Worm (Caenorhabditis elegans) whole organism, mixed stage, embryonic: ENCODE results near the gene srz-59.

Source experiments
- M03D4.4 ChIP-seq: sonication (generic microtip); optimal IDR thresholded peaks from 2 replicates; lab custom pipeline; 2017; ENCODE audit warnings: mild to moderate bottlenecking, missing genetic modification characterization, missing compliant biosample characterization
- bed-3 ChIP-seq: fragments of 200-800 bp; sonication (Bioruptor generic); optimal IDR thresholded peaks from 3 replicates; lab custom pipeline; 2018; ENCODE audit warnings: mild to moderate bottlenecking, missing genetic modification characterization, moderate library complexity, missing compliant biosample characterization
- blmp-1 ChIP-seq: fragments of 150-350 bp; optimal IDR thresholded peaks from 2 replicates; lab custom pipeline; 2014; ENCODE audit warnings: missing biosample characterization, missing genetic modification characterization
- ceh-39 ChIP-seq: fragments of 150-350 bp; optimal IDR thresholded peaks from 2 replicates; lab custom pipeline; 2014; ENCODE audit warnings: missing biosample characterization, missing genetic modification characterization
- ceh-83 ChIP-seq: fragments of 200-800 bp; sonication (Bioruptor generic); optimal IDR thresholded peaks from 2 replicates; lab custom pipeline; 2018; ENCODE audit warnings: mild to moderate bottlenecking, missing genetic modification characterization, missing compliant biosample characterization
- ces-1 ChIP-seq: fragments of 150-350 bp; optimal IDR thresholded peaks from 2 replicates; lab custom pipeline; 2014; ENCODE audit warnings: missing biosample characterization, missing genetic modification reagents, missing genetic modification characterization
- cnd-1 ChIP-seq: fragments of 200-800 bp; sonication (Bioruptor generic); optimal IDR thresholded peaks from 2 replicates; lab custom pipeline; 2018; ENCODE audit warnings: mild to moderate bottlenecking, missing genetic modification characterization, missing compliant biosample characterization
- drap-1 ChIP-seq: fragments of 200-800 bp; sonication (Bioruptor generic); optimal IDR thresholded peaks from 3 replicates; lab custom pipeline; 2018; ENCODE audit warnings: mild to moderate bottlenecking, missing genetic modification characterization, missing compliant biosample characterization
- elt-1 ChIP-seq: sonication (generic microtip); optimal IDR thresholded peaks from 2 replicates; lab custom pipeline; 2017; ENCODE audit warnings: missing genetic modification characterization, mild to moderate bottlenecking, missing compliant biosample characterization, antibody characterized with exemption, moderate library complexity, borderline replicate concordance; ENCODE audit not compliant: insufficient read depth
- elt-3 ChIP-seq: fragments of 150-350 bp; optimal IDR thresholded peaks from 2 replicates; lab custom pipeline; 2014; ENCODE audit warnings: missing biosample characterization, missing genetic modification characterization
- flh-1 ChIP-seq: fragments of 200-800 bp; sonication (Bioruptor generic); optimal IDR thresholded peaks from 2 replicates; lab custom pipeline; 2018; ENCODE audit warnings: mild to moderate bottlenecking, missing genetic modification characterization, moderate library complexity, missing compliant biosample characterization
- ham-2 ChIP-seq: fragments of 200-800 bp; sonication (Bioruptor generic); optimal IDR thresholded peaks from 2 replicates; lab custom pipeline; 2018; ENCODE audit warnings: mild to moderate bottlenecking, missing genetic modification characterization, missing compliant biosample characterization
- hlh-1 ChIP-seq: fragments of 150-350 bp; optimal IDR thresholded peaks from 2 replicates; lab custom pipeline; 2014; ENCODE audit warnings: missing biosample characterization, missing genetic modification reagents, missing genetic modification characterization
- lin-13 ChIP-seq: fragments of 150-350 bp; optimal IDR thresholded peaks from 2 replicates; lab custom pipeline; 2014; ENCODE audit warnings: missing biosample characterization, missing genetic modification characterization
- lin-32 ChIP-seq: fragments of 200-800 bp; sonication (Bioruptor generic); optimal IDR thresholded peaks from 2 replicates; lab custom pipeline; 2018; ENCODE audit warnings: mild to moderate bottlenecking, missing genetic modification characterization, missing compliant biosample characterization
- lsy-2 ChIP-seq: fragments of 150-350 bp; optimal IDR thresholded peaks from 2 replicates; lab custom pipeline; 2014; ENCODE audit warnings: missing biosample characterization, missing genetic modification characterization
- mep-1 ChIP-seq: fragments of 150-350 bp; optimal IDR thresholded peaks from 2 replicates; lab custom pipeline; 2017; ENCODE audit warnings: missing biosample characterization, missing genetic modification reagents, missing genetic modification characterization, inconsistent platforms
- mls-2 ChIP-seq: sonication (generic microtip); optimal IDR thresholded peaks from 2 replicates; lab custom pipeline; 2016; ENCODE audit warnings: mild to moderate bottlenecking, missing genetic modification characterization, moderate library complexity, missing compliant biosample characterization
- nhr-12 ChIP-seq: fragments of 150-350 bp; optimal IDR thresholded peaks from 2 replicates; lab custom pipeline; 2014; ENCODE audit warnings: missing biosample characterization, missing genetic modification characterization
- nhr-2 ChIP-seq: fragments of 150-350 bp; optimal IDR thresholded peaks from 2 replicates; lab custom pipeline; 2014; ENCODE audit warnings: missing biosample characterization, missing genetic modification characterization
- nhr-237 ChIP-seq: fragments of 150-350 bp; optimal IDR thresholded peaks from 2 replicates; lab custom pipeline; 2014; ENCODE audit warnings: missing biosample characterization, missing genetic modification characterization
- nhr-28 ChIP-seq: fragments of 150-350 bp; optimal IDR thresholded peaks from 2 replicates; lab custom pipeline; 2014; ENCODE audit warnings: missing biosample characterization, missing genetic modification characterization
- nhr-76 ChIP-seq: sonication (generic microtip); optimal IDR thresholded peaks from 2 replicates; lab custom pipeline; 2017; ENCODE audit warnings: missing biosample characterization, missing genetic modification characterization
- pha-4 ChIP-seq: fragments of 150-350 bp; optimal IDR thresholded peaks from 2 replicates; lab custom pipeline; 2018; ENCODE audit warnings: missing biosample characterization, missing genetic modification reagents, missing genetic modification characterization
- sem-2 ChIP-seq: fragments of 200-800 bp; sonication (Bioruptor generic); optimal IDR thresholded peaks from 2 replicates; lab custom pipeline; 2018; ENCODE audit warnings: mild to moderate bottlenecking, missing genetic modification characterization, missing compliant biosample characterization
- snpc-4 ChIP-seq: fragments of 150-350 bp; optimal IDR thresholded peaks from 2 replicates; lab custom pipeline; 2014; ENCODE audit warnings: missing biosample characterization, missing genetic modification characterization
- sptf-1 ChIP-seq: sonication (generic microtip); optimal IDR thresholded peaks from 2 replicates; lab custom pipeline; 2017; ENCODE audit warnings: mild to moderate bottlenecking, missing genetic modification characterization, moderate library complexity, missing compliant biosample characterization
- tbx-8 ChIP-seq: fragments of 200-800 bp; sonication (Bioruptor generic); optimal IDR thresholded peaks from 2 replicates; lab custom pipeline; 2018; ENCODE audit warnings: mild to moderate bottlenecking, missing genetic modification characterization, moderate library complexity, missing compliant biosample characterization
- unc-39 ChIP-seq: fragments of 150-350 bp; optimal IDR thresholded peaks from 2 replicates; lab custom pipeline; 2014; ENCODE audit warnings: missing biosample characterization, missing genetic modification characterization
- unc-62 ChIP-seq: fragments of 150-350 bp; optimal IDR thresholded peaks from 2 replicates; lab custom pipeline; 2014; ENCODE audit warnings: missing biosample characterization, missing genetic modification reagents, missing genetic modification characterization
- ztf-11 ChIP-seq: fragments of 150-350 bp; optimal IDR thresholded peaks from 2 replicates; lab custom pipeline; 2014; ENCODE audit warnings: missing biosample characterization, missing genetic modification characterization

The srz-59 gene

DNA sequence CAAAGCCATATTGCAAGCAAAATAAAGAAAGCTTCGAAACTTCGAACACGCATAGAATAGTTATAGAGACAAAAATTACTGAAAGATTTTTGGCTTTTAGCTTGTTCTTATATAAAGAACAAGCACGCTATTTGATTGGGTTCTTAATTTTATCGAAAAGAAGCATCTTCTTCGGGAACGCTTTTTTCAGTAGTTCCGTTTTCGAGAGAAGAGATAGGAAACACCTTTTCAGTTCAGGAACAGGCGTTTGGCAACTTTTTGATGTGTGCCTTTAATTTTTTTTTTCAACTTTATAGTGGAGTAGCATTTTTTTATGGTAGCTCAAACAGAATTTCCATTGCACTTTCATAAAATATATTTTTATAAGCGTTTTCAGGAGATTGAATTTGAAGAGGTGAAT, 30.9 kb downstream of the srz-59 start, which contains the start of gene R05A10.7:
Gene R05A10.7, minus strand, starts transcription at position 101 of the 400 bp plus-strand sequence.
- TF ChIP-seq blmp-1 (tag; lab: Kevin White, UChicago): no peak
- TF ChIP-seq M03D4.4 (tag; lab: Kevin White, UChicago): no peak
- no peak for TF ChIP-seq lsy-2 (tag; lab: Kevin White, UChicago)
- TF ChIP-seq unc-39 (tag; lab: Kevin White, UChicago): no peak
- no peak for TF ChIP-seq tbx-8 (GFP tag; lab: Kevin White, UChicago)
- no peak for TF ChIP-seq cnd-1 (tag; lab: Kevin White, UChicago)
- TF ChIP-seq ceh-39 (tag; lab: Kevin White, UChicago): no peak
- TF ChIP-seq sptf-1 (tag; lab: Kevin White, UChicago): no peak
- TF ChIP-seq ceh-83 (GFP tag; lab: Kevin White, UChicago): no peak
- no peak for TF ChIP-seq elt-3
- TF ChIP-seq ztf-11: no peak

- TF ChIP-seq unc-62 (GFP tag; lab: Kevin White, UChicago): no peak
- no peak for TF ChIP-seq mep-1
- TF ChIP-seq M03D4.4 (tag; lab: Kevin White, UChicago): no peak
- no peak for TF ChIP-seq nhr-2 (tag; lab: Kevin White, UChicago)
- TF ChIP-seq drap-1: no peak
- no peak for TF ChIP-seq elt-3
- no peak for TF ChIP-seq ceh-39 (tag; lab: Kevin White, UChicago)
- TF ChIP-seq cnd-1 (tag; lab: Kevin White, UChicago): no peak
- no peak for TF ChIP-seq ztf-11
Measured at ce11 chrIV:14164109-14164508, 32.2 kb downstream of the srz-59 start.

DNA sequence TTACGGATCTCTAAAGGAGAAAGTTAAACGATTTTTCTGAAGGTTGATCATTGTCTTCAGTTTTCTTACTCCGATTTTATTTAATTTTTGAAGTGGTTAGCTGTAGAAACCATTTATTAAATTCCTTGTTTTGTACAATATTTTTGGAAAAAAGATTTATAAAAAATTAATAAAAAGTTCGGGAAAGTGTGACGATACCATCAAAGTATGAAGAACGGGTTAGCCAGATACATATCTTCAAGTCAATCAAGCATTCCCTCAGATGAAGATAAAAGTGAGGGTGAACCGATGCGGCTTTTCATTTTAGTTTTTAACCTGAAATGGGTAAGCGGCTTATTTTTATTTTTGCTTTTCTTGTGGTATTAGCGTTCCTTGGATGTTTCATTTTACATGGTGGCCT, 33.6 kb downstream of the srz-59 start, which contains the start of gene R05A10.6:
Gene R05A10.6, plus strand, starts transcription at position 301 of the 400 bp plus-strand sequence.
- no peak for TF ChIP-seq nhr-76
- TF ChIP-seq elt-1 (tag; lab: Kevin White, UChicago): peak; percentile 51
- TF ChIP-seq, all 35 proteins: peak for 1

DNA sequence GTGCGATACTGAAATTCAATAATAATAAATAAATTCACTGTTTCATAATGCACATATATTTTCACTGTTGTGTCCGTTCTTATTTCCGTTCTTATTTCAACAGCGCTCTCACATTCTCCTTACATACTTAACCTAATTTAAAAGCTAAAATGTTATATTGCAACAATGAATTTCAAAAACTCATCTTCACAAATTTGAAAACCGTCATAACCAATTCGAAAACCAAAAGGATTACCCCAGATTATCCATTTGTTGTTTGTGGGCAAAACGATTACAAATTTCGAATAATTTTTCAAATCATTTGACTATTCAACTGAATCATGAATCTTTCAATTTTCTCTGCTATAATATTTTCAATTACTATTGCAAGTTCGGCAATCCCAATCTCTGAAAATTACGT, 40.3 kb downstream of the srz-59 start, which contains the start of gene R05A10.4:
Gene R05A10.4, plus strand, starts transcription at position 301 of the 400 bp plus-strand sequence.
- TF ChIP-seq unc-39 (tag; lab: Kevin White, UChicago) (no peak), nhr-2 (tag; lab: Kevin White, UChicago) (no peak), hlh-1 (tag; lab: Kevin White, UChicago) (no peak), sptf-1 (tag; lab: Kevin White, UChicago) (no peak), nhr-12 (no peak), ceh-83 (GFP tag; lab: Kevin White, UChicago) (no peak), elt-3 (no peak), lin-32 (GFP tag; lab: Kevin White, UChicago) (no peak), mep-1 (no peak), ces-1 (GFP tag; lab: Kevin White, UChicago) (no peak), pha-4 (tag; lab: Kevin White, UChicago) (no peak), nhr-76 (no peak), ceh-39 (tag; lab: Kevin White, UChicago) (no peak), ham-2 (GFP tag; lab: Kevin White, UChicago) (no peak), snpc-4 (tag; lab: Kevin White, UChicago) (no peak), nhr-237 (tag; lab: Kevin White, UChicago) (no peak), ztf-11 (no peak), mls-2 (tag; lab: Kevin White, UChicago) (no peak), flh-1 (no peak), elt-1 (tag; lab: Kevin White, UChicago) (no peak)

DNA sequence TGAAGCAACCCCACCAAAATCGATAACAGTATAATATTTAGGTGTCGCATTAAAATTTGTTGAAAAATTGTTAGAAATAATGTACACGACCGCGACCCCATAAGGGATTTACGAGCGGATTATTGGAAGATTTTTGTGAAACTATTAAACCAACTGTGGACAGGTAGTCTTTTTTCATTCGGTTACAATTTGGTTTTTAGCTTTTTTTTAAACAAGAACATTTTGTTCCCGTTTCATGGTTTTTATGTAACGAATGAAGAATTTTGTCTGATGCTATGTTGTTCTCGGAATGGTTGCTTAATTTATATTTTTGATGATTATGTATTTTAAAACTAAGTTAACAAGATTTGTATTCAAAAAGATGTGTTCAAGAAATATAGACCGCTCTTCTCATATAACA, 44.5 kb downstream of the srz-59 start, which contains the start of gene R05A10.3:
Gene R05A10.3, minus strand, starts transcription at position 101 of the 400 bp plus-strand sequence.
- TF ChIP-seq tbx-8 (GFP tag; lab: Kevin White, UChicago) (no peak), lin-13 (no peak), hlh-1 (tag; lab: Kevin White, UChicago) (no peak), M03D4.4 (tag; lab: Kevin White, UChicago) (no peak), lin-32 (GFP tag; lab: Kevin White, UChicago) (no peak)

DNA sequence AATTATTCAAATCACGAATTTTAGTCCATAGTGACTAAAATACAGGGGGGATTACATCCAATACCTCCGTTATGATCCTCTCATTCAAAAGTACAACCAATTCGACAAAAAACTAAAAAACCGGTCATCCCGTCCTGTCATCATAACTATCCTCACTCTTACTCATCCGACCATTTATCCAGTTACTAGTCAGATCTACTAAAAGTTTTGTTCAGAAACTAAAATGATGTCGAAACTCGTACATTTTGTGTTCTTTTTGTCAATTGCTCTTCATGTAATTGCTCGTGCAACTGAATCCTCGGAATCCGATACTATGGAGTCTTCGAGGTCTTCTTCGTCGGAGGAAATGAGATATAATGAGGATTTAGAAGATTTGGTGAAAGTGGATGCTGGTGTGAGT, 45.2 kb downstream of the srz-59 start, which contains the start of gene R05A10.2:
Gene R05A10.2, plus strand, starts transcription at position 214 of the 400 bp plus-strand sequence.
- TF ChIP-seq sptf-1 (tag; lab: Kevin White, UChicago) (no peak), mep-1 (no peak), sem-2 (GFP tag; lab: Kevin White, UChicago) (no peak), pha-4 (tag; lab: Kevin White, UChicago) (no peak), nhr-28 (tag; lab: Kevin White, UChicago) (no peak), elt-3 (no peak), elt-1 (tag; lab: Kevin White, UChicago) (no peak), nhr-237 (tag; lab: Kevin White, UChicago) (no peak), M03D4.4 (tag; lab: Kevin White, UChicago) (no peak), ceh-39 (tag; lab: Kevin White, UChicago) (no peak), unc-39 (tag; lab: Kevin White, UChicago) (no peak), nhr-2 (tag; lab: Kevin White, UChicago) (no peak), cnd-1 (tag; lab: Kevin White, UChicago) (no peak), snpc-4 (tag; lab: Kevin White, UChicago) (no peak), bed-3 (GFP tag; lab: Kevin White, UChicago) (no peak)
- TF ChIP-seq, all 35 proteins: peak for 0
